Worm (Caenorhabditis elegans) whole organism, early embryonic: ENCODE measurements around the gene R13H9.6.

Experiments
- aly-1 ChIP-seq: sonication (generic microtip); optimal IDR thresholded peaks from 2 replicates; lab custom pipeline; 2016; ENCODE audit warnings: missing genetic modification characterization, missing compliant biosample characterization
- ama-1 ChIP-seq: fragments of 150-350 bp; optimal IDR thresholded peaks from 2 replicates; lab custom pipeline; 2014
- ceh-13 ChIP-seq: fragments of 200-800 bp; sonication (Bioruptor generic); optimal IDR thresholded peaks from 2 replicates; lab custom pipeline; 2018; ENCODE audit warnings: mild to moderate bottlenecking, missing genetic modification characterization, missing compliant biosample characterization
- ets-7 ChIP-seq: sonication (generic microtip); optimal IDR thresholded peaks from 2 replicates; lab custom pipeline; 2016; ENCODE audit warnings: missing genotype, missing genetic modification characterization, missing compliant biosample characterization
- flt-1 ChIP-seq: fragments of 200-800 bp; sonication (Bioruptor generic); IDR thresholded peaks from 2 replicates; pipeline ENCODE4 v1.3.6; 2022; ENCODE audit warnings: missing genetic modification characterization, missing compliant biosample characterization
- hmbx-1 ChIP-seq: sonication (generic microtip); optimal IDR thresholded peaks from 2 replicates; lab custom pipeline; 2016; ENCODE audit warnings: mild to moderate bottlenecking, missing genetic modification characterization, missing compliant biosample characterization
- hmg-4 ChIP-seq: fragments of 200-800 bp; sonication (Bioruptor generic); optimal IDR thresholded peaks from 2 replicates; lab custom pipeline; 2018; ENCODE audit warnings: mild to moderate bottlenecking, missing genetic modification characterization, missing compliant biosample characterization
- hnd-1 ChIP-seq: sonication (generic microtip); optimal IDR thresholded peaks from 2 replicates; lab custom pipeline; 2016; ENCODE audit warnings: missing genetic modification characterization, missing compliant biosample characterization
- pes-1 ChIP-seq: fragments of 200-800 bp; sonication (Bioruptor generic); IDR thresholded peaks from 2 replicates; pipeline ENCODE4 v1.3.6; 2022; ENCODE audit warnings: missing genetic modification reagents, missing genetic modification characterization, missing compliant biosample characterization
- scrt-1 ChIP-seq: fragments of 200-800 bp; sonication (Bioruptor generic); IDR thresholded peaks from 2 replicates; pipeline ENCODE4 v1.3.6; 2022; ENCODE audit warnings: missing genetic modification characterization, missing compliant biosample characterization
- tbx-11 ChIP-seq: fragments of 200-800 bp; sonication (Bioruptor generic); IDR thresholded peaks from 2 replicates; pipeline ENCODE4 v1.3.6; 2022; ENCODE audit warnings: missing genetic modification characterization, missing compliant biosample characterization
- tbx-37 ChIP-seq: fragments of 200-800 bp; sonication (Bioruptor generic); conservative IDR thresholded peaks from 2 replicates; pipeline ENCODE4 v1.3.6; 2022; ENCODE audit warnings: missing genetic modification reagents, missing genetic modification characterization, missing compliant biosample characterization

- TF ChIP-seq hmbx-1 (tag; lab: Kevin White, UChicago) (no peak), tbx-11 (GFP tag; lab: Robert Waterston, UW) (no peak), tbx-37 (GFP tag; lab: Robert Waterston, UW) (no peak), ceh-13 (GFP tag; lab: Kevin White, UChicago) (no peak), flt-1 (no peak), pes-1 (GFP tag; lab: Robert Waterston, UW) (no peak), ama-1 (no peak), ets-7 (tag; lab: Kevin White, UChicago) (no peak), aly-1 (no peak), scrt-1 (GFP tag; lab: Robert Waterston, UW) (no peak), hnd-1 (tag; lab: Kevin White, UChicago) (no peak), hmg-4 (GFP tag; lab: Kevin White, UChicago) (no peak)
Measured at ce11 chrIV:5037489-5037888, 31.0 kb downstream of the R13H9.6 start, which contains the start of gene C09B9.1.
